Worm (Caenorhabditis elegans): Measurements from ENCODE around the gene C25D7.5.
"Not testable (repeated sequence)": the region's sequence is repeated elsewhere in the genome, so short reads cannot be mapped to it uniquely, and the experiment has no call there.

C25D7.5 gene

ce11 chrV:15023544-15023943 lies 28.9 kb upstream of the C25D7.5 start, which contains the start of gene F14H8.4:
Gene F14H8.4 (plus strand): TSS chrV:15023844.
- TF ChIP-seq med-1 (GFP tag; optimal IDR thresholded peaks at IDR 0.05; ENCODE audit: insufficient read depth) (no peak), tab-1 (GFP tag; IDR thresholded peaks at IDR 0.05) (no peak), flt-1 (GFP tag; IDR thresholded peaks at IDR 0.05) (no peak)

ce11 chrV:15028896-15029519 lies 23.4 kb upstream of the C25D7.5 start, which contains the start of gene F14H8.8:
Gene F14H8.8 (plus strand): TSS chrV:15029469.
- no peak for TF ChIP-seq T22C8.4 (GFP tag; IDR thresholded peaks at IDR 0.05)
- no peak for TF ChIP-seq tab-1 (GFP tag; IDR thresholded peaks at IDR 0.05)
- TF ChIP-seq ztf-23 (GFP tag; IDR thresholded peaks at IDR 0.05): no peak
- no peak for TF ChIP-seq klf-2 (GFP tag; conservative IDR thresholded peaks at IDR 0.05)
- TF ChIP-seq cog-1 (tag; optimal IDR thresholded peaks at IDR 0.05): no peak
- no peak for TF ChIP-seq ztf-29 (GFP tag; IDR thresholded peaks at IDR 0.05)
- no peak for TF ChIP-seq flt-1 (GFP tag; IDR thresholded peaks at IDR 0.05)
- TF ChIP-seq ref-1 (GFP tag; conservative IDR thresholded peaks at IDR 0.05): no peak
- TF ChIP-seq med-1 (GFP tag; optimal IDR thresholded peaks at IDR 0.05; ENCODE audit: insufficient read depth): no peak

DNA sequence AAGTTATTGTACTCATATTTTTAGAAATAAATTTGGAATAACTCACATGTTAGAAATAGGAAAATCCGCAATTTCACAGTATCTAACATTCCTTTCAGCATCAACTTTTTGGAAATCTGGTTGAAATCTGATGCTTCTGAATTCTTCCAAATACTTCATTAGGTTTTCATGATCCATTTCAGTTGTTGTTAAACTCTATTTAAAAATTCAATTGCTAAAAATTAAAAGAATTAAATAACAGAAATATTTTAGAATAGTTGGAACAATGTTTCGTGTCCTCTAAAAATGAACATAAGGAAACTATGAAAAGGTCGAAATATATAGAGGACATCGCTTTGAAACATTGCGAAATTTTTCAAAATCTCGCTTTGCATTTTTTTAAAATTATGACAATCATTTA lies 21.1 kb upstream of the C25D7.5 start, which contains the start of gene cng-1:
cng-1 (minus strand) TSS at position 101 of the 400 bp plus-strand sequence.
- TF ChIP-seq tab-1 (GFP tag; IDR thresholded peaks at IDR 0.05); flt-1 (GFP tag; IDR thresholded peaks at IDR 0.05); med-1 (GFP tag; optimal IDR thresholded peaks at IDR 0.05; ENCODE audit: insufficient read depth): not testable (repeated sequence)

DNA sequence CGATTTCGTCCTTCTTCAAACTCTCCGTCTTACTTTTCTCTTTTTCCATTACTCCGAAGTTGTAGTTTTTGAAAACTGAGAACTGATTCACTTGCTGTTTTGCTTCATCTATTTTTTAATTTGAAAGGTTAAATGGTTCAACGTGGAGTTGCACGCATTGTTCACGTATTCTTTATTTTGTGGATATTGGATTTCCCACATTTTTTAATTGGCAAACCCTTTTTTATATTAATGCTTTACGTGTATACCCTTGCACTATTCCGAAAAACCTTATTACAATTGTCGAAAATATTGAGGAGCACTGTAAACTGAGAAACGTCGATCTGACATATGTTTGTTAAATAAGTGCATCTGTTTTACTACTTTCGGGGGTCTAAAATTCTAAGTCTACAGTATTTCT lies 15.7 kb upstream of the C25D7.5 start, which contains the start of gene melo-3:
melo-3 (minus strand) TSS at position 101 of the 400 bp plus-strand sequence.
- not testable (repeated sequence) for TF ChIP-seq ztf-29 (GFP tag; IDR thresholded peaks at IDR 0.05); flt-1 (GFP tag; IDR thresholded peaks at IDR 0.05); ref-1 (GFP tag; conservative IDR thresholded peaks at IDR 0.05)

- TF ChIP-seq ref-1 (GFP tag; conservative IDR thresholded peaks at IDR 0.05) (no peak), med-1 (GFP tag; optimal IDR thresholded peaks at IDR 0.05; ENCODE audit: insufficient read depth) (no peak), ztf-23 (GFP tag; IDR thresholded peaks at IDR 0.05) (no peak), ztf-29 (GFP tag; IDR thresholded peaks at IDR 0.05) (no peak), klf-2 (GFP tag; conservative IDR thresholded peaks at IDR 0.05) (no peak), flt-1 (GFP tag; IDR thresholded peaks at IDR 0.05) (no peak), tab-1 (GFP tag; IDR thresholded peaks at IDR 0.05) (no peak), T22C8.4 (GFP tag; IDR thresholded peaks at IDR 0.05) (no peak), cog-1 (tag; optimal IDR thresholded peaks at IDR 0.05) (no peak)
These were observed 4.3 kb upstream of the C25D7.5 start, which contains the start of gene sdc-3 for ce11 chrV:15048107-15048506. Gene sdc-3 (minus strand): TSS chrV:15048207.

DNA sequence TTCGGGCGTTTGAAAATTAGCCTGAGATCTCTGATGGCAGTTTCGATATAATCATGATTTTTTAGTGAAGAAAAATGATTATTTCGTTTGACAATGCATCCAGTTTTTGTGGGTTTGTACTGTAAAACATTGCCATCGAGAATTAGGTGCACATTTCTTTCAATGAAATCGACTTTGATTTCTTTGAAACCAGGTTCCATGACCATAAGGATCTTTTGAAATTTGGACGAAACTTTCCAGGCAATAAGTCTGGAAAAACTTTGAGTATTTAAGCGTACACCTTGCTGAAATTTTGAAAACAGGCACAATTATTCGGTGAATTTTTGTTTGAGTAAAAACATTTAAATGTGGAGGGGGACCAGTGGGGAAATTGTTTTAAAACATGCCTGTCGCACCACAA lies 730 bp upstream of the C25D7.5 start:
- TF ChIP-seq ztf-23 (GFP tag; IDR thresholded peaks at IDR 0.05) (no peak), tab-1 (GFP tag; IDR thresholded peaks at IDR 0.05) (no peak), klf-2 (GFP tag; conservative IDR thresholded peaks at IDR 0.05) (no peak), ztf-29 (GFP tag; IDR thresholded peaks at IDR 0.05) (no peak), T22C8.4 (GFP tag; IDR thresholded peaks at IDR 0.05) (no peak), cog-1 (tag; optimal IDR thresholded peaks at IDR 0.05) (no peak), med-1 (GFP tag; optimal IDR thresholded peaks at IDR 0.05; ENCODE audit: insufficient read depth) (no peak), ref-1 (GFP tag; conservative IDR thresholded peaks at IDR 0.05) (no peak), flt-1 (GFP tag; IDR thresholded peaks at IDR 0.05) (no peak)

DNA sequence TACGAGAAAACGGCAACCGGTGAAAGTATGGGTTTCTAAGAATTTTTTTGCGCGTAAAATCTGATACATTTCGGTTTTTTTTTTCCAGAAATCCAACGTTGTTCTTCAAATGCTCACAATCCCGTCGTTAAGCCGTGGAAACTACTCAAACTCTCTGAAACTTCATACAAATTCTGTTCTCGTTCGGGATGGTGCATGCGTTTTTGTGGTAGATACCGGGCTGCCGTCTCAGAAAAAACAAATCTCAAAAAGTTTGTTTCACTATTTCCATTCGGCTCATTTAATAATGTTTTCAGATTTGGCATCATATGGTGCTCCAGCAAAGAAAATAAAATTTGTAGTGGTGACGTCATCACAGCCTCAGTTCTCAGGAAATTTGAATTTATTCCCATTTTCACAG lies 2.3 kb downstream of the C25D7.5 start:
- no peak for TF ChIP-seq ztf-23 (GFP tag; IDR thresholded peaks at IDR 0.05)
- no peak for TF ChIP-seq flt-1 (GFP tag; IDR thresholded peaks at IDR 0.05)

DNA sequence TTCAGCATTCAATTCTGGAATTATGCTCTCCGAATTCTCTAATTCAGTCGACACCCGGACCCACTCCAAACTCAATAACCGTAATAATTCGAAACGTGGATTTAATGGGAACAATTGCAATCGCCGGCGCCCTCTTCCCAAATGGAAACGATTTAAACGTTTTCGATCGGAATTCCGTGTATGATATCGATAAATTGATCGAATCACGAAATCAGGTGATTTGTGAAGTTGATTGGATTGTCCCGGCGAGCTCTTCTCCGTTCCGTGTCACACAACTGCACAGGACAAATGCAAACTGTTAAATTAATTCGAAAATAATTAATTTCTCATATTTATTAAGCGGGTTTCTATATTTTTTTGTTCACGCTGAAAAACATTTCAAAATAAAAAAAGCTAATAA lies 3.4 kb downstream of the C25D7.5 start, which contains the start of gene C25D7.16:
C25D7.16 (plus strand) TSS at position 301 of the 400 bp plus-strand sequence.
- TF ChIP-seq klf-2 (GFP tag; conservative IDR thresholded peaks at IDR 0.05) (no peak), tab-1 (GFP tag; IDR thresholded peaks at IDR 0.05) (no peak), T22C8.4 (GFP tag; IDR thresholded peaks at IDR 0.05) (no peak), ztf-29 (GFP tag; IDR thresholded peaks at IDR 0.05) (no peak), flt-1 (GFP tag; IDR thresholded peaks at IDR 0.05) (no peak), ref-1 (GFP tag; conservative IDR thresholded peaks at IDR 0.05) (no peak)

DNA sequence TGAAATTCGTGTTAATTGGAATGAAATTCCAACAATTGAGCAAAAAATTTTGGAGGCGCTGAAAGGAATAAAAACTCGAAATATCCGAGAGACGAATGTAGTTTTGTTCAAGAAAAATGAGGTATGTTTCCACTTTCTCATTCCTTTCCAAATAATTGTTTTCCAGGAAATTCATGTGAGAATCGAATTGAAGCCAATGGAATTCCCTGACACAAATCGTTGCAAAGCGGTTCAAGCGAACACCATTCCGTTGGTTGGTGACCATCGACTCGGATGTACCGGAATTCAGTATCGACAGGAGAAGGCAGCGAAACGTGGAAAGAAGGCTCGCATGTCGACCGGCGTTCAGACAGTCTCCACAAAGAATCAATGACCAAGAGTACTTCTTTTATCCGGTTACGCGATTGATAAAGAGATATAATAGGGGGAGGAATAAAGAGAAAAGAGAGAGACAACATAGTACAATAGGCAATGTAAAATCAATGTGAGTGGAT lies 3.9 kb downstream of the C25D7.5 start:
- no peak for TF ChIP-seq flt-1 (GFP tag; IDR thresholded peaks at IDR 0.05)
- TF ChIP-seq klf-2 (GFP tag; conservative IDR thresholded peaks at IDR 0.05): no peak
- TF ChIP-seq cog-1 (tag; optimal IDR thresholded peaks at IDR 0.05): no peak
- no peak for TF ChIP-seq tab-1 (GFP tag; IDR thresholded peaks at IDR 0.05)
- TF ChIP-seq T22C8.4 (GFP tag; IDR thresholded peaks at IDR 0.05): no peak
- no peak for TF ChIP-seq ztf-23 (GFP tag; IDR thresholded peaks at IDR 0.05)
- no peak for TF ChIP-seq med-1 (GFP tag; optimal IDR thresholded peaks at IDR 0.05; ENCODE audit: insufficient read depth)
- TF ChIP-seq ref-1 (GFP tag; conservative IDR thresholded peaks at IDR 0.05): no peak
- TF ChIP-seq ztf-29 (GFP tag; IDR thresholded peaks at IDR 0.05): no peak

DNA sequence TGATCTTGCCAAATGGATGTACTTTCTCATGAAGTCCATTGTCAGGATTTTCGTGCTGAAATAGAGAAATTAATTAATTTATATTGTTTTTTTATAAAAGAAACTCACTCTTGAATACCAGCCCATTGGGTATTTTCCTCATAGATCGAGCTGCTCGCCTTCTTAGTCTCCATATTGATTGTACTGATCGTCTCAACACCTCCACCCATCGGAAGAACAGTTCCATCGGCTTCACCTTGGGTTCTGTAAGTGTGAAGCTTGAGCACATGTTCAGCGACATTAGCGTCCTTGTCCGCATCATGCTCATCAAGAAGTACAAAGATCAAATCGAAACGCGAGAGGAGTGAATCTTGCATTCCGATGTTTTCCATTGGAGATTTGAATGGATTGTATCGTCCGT lies 5.3 kb downstream of the C25D7.5 start:
- no peak for TF ChIP-seq T22C8.4 (GFP tag; IDR thresholded peaks at IDR 0.05)
- TF ChIP-seq klf-2 (GFP tag; conservative IDR thresholded peaks at IDR 0.05): no peak
- no peak for TF ChIP-seq tab-1 (GFP tag; IDR thresholded peaks at IDR 0.05)
- no peak for TF ChIP-seq ztf-23 (GFP tag; IDR thresholded peaks at IDR 0.05)
- TF ChIP-seq flt-1 (GFP tag; IDR thresholded peaks at IDR 0.05): no peak
- TF ChIP-seq ref-1 (GFP tag; conservative IDR thresholded peaks at IDR 0.05): no peak
- no peak for TF ChIP-seq med-1 (GFP tag; optimal IDR thresholded peaks at IDR 0.05; ENCODE audit: insufficient read depth)
- TF ChIP-seq cog-1 (tag; optimal IDR thresholded peaks at IDR 0.05): no peak
